Fruit fly (Drosophila melanogaster) whole organism, pupa: Measurements from ENCODE around the gene CG2200.
A peak's percentile ranks its signal among the peaks of the same experiment; 100 is the strongest.

Experiments
- CG10348 ChIP-seq: fragments of 200-800 bp; sonication (Bioruptor generic); IDR thresholded peaks from 2 replicates; pipeline ENCODE4 v1.3.6; 2022; ENCODE audit warnings: missing biosample characterization, missing genetic modification characterization
- CG12605 ChIP-seq: fragments of 200-800 bp; sonication (Bioruptor generic); IDR thresholded peaks from 2 replicates; pipeline ENCODE4 v1.3.6; 2022; ENCODE audit warnings: missing biosample characterization, missing genetic modification characterization
- CG13204 ChIP-seq: fragments of 200-800 bp; sonication (Bioruptor generic); optimal IDR thresholded peaks from 2 replicates; lab custom pipeline; 2018; ENCODE audit warnings: missing biosample characterization, mild to moderate bottlenecking, missing genetic modification characterization, moderate library complexity
- CG14655 ChIP-seq: fragments of 200-800 bp; sonication (Bioruptor generic); optimal IDR thresholded peaks from 3 replicates; lab custom pipeline; 2017; ENCODE audit warnings: mild to moderate bottlenecking, missing biosample characterization, missing genetic modification reagents, missing genetic modification characterization
- CG15710 ChIP-seq: fragments of 200-800 bp; sonication (Bioruptor generic); optimal IDR thresholded peaks from 2 replicates; lab custom pipeline; 2018; ENCODE audit warnings: missing biosample characterization, mild to moderate bottlenecking, missing genetic modification characterization, moderate library complexity
- CG17806 ChIP-seq: fragments of 200-800 bp; sonication (Bioruptor generic); optimal IDR thresholded peaks from 2 replicates; lab custom pipeline; 2018; ENCODE audit warnings: missing biosample characterization, mild to moderate bottlenecking, missing genetic modification characterization, moderate library complexity
- CG32121 ChIP-seq: fragments of 200-800 bp; sonication (Bioruptor generic); IDR thresholded peaks from 2 replicates; pipeline ENCODE4 v1.3.6; 2022; ENCODE audit warnings: missing biosample characterization, missing genetic modification characterization
- CG34367 ChIP-seq: fragments of 200-800 bp; sonication (Bioruptor generic); optimal IDR thresholded peaks from 2 replicates; lab custom pipeline; 2018; ENCODE audit warnings: missing biosample characterization, mild to moderate bottlenecking, missing genetic modification characterization
- CG4496 ChIP-seq: fragments of 200-800 bp; sonication (Bioruptor generic); IDR thresholded peaks from 3 replicates; pipeline ENCODE4 v1.3.6; 2022; ENCODE audit warnings: missing biosample characterization, missing genetic modification characterization
- CG8159 ChIP-seq: fragments of 200-800 bp; sonication (Bioruptor generic); optimal IDR thresholded peaks from 3 replicates; lab custom pipeline; 2018; ENCODE audit warnings: missing biosample characterization, mild to moderate bottlenecking, missing genetic modification characterization, moderate library complexity
- CG8301 ChIP-seq: fragments of 200-800 bp; sonication (Bioruptor generic); optimal IDR thresholded peaks from 2 replicates; lab custom pipeline; 2018; ENCODE audit warnings: missing biosample characterization, mild to moderate bottlenecking, missing genetic modification characterization
- CG9948 ChIP-seq: fragments of 200-800 bp; sonication (Bioruptor generic); optimal IDR thresholded peaks from 2 replicates; lab custom pipeline; 2018; ENCODE audit warnings: missing biosample characterization, mild to moderate bottlenecking, missing genetic modification characterization, moderate library complexity
- D1 ChIP-seq: fragments of 200-800 bp; sonication (Bioruptor generic); optimal IDR thresholded peaks from 2 replicates; lab custom pipeline; 2018; ENCODE audit warnings: missing biosample characterization, mild to moderate bottlenecking, missing genetic modification characterization, moderate library complexity
- EcR ChIP-seq: fragments of 200-800 bp; sonication (Bioruptor generic); optimal IDR thresholded peaks from 3 replicates; lab custom pipeline; 2019; ENCODE audit warnings: missing biosample characterization, missing genetic modification characterization, mild to moderate bottlenecking, moderate library complexity, missing genetic modification reagents
- Ets98B ChIP-seq: fragments of 200-800 bp; sonication (Bioruptor generic); IDR thresholded peaks from 2 replicates; pipeline ENCODE4 v1.3.6; 2022; ENCODE audit warnings: missing biosample characterization, missing genetic modification characterization
- Pif1A ChIP-seq: fragments of 200-800 bp; sonication (Bioruptor generic); optimal IDR thresholded peaks from 3 replicates; lab custom pipeline; 2016; ENCODE audit warnings: missing biosample characterization, missing genetic modification characterization
- Pif1B ChIP-seq: fragments of 200-800 bp; sonication (Bioruptor generic); optimal IDR thresholded peaks from 3 replicates; lab custom pipeline; 2016; ENCODE audit warnings: missing biosample characterization, missing genetic modification characterization
- Snoo ChIP-seq: fragments of 200-800 bp; sonication (Bioruptor generic); optimal IDR thresholded peaks from 3 replicates; lab custom pipeline; 2017; ENCODE audit warnings: missing biosample characterization, mild to moderate bottlenecking, missing genetic modification characterization, inconsistent platforms
- fd96Ca ChIP-seq: fragments of 200-800 bp; sonication (Bioruptor generic); IDR thresholded peaks from 3 replicates; pipeline ENCODE4 v1.3.6; 2022; ENCODE audit warnings: missing biosample characterization, missing genetic modification characterization
- gl ChIP-seq: fragments of 200-800 bp; sonication (Bioruptor generic); optimal IDR thresholded peaks from 2 replicates; lab custom pipeline; 2018; ENCODE audit warnings: missing biosample characterization, mild to moderate bottlenecking, missing genetic modification characterization
- rn ChIP-seq: fragments of 200-800 bp; sonication (Bioruptor generic); IDR thresholded peaks from 2 replicates; pipeline ENCODE4 v1.3.6; 2022; ENCODE audit warnings: missing biosample characterization, missing genetic modification characterization

CG2200 gene

DNA sequence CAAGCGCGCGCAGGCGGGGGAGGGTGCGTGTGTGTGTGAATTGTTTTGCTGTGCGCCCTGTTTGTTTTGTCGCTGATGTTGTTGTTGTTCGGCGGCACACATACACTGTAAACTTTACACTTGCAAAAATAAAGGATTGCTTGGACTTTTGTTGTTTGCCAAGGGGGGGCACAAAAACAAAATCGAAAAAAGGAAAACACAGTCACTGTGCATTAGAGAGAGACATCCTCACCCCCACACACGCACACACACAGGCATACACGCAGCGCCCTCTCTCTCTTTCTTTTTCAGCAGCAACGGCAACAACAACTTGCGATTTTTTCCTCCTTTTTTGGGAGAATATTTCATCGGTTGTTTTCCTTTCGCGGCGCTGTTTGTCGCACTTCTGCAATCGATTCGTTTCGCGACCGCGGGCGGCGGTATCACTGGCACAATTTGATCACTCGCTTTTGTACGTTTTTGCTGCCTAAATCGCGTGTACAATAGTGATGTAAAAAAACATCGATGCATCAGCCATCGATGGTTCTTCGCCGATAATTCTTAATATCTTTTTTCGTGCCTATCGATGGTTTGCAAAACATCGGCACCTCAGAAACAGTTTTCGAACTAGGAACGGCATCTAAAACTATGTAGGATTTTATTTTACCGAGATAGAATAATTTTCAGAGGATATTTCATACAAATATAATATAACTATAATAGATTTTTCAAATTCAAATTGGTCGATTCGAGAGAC lies 4.0 kb upstream of the CG2200 start, which contains the start of gene hep:
TSS of gene hep (minus strand) at position 515 of the 736 bp plus-strand sequence.
- TF ChIP-seq fd96Ca (GFP tag; lab: Robert Waterston, UW) (0 out of 3 replicates have a peak, but pooled peaks have one; percentile 13), CG4496 (GFP tag; lab: Robert Waterston, UW) (no peak), gl (tag; lab: Kevin White, UChicago) (no peak), CG17806 (no peak), CG15710 (tag; lab: Kevin White, UChicago) (no peak), CG8301 (tag; lab: Kevin White, UChicago) (peak; percentile 30), D1 (tag; lab: Kevin White, UChicago) (no peak), Ets98B (no peak), Pif1B (GFP tag; lab: Kevin White, UChicago) (no peak), rn (GFP tag; lab: Robert Waterston, UW) (no peak), CG8159 (tag; lab: Kevin White, UChicago) (peak; percentile 12), CG9948 (tag; lab: Kevin White, UChicago) (no peak), CG12605 (GFP tag; lab: Robert Waterston, UW) (no peak), CG32121 (GFP tag; lab: Robert Waterston, UW) (0 out of 2 replicates have a peak, but pooled peaks have one; percentile 42), Pif1A (GFP tag; lab: Kevin White, UChicago) (no peak), CG13204 (GFP tag; lab: Kevin White, UChicago) (no peak), CG34367 (tag; lab: Kevin White, UChicago) (no peak), CG10348 (GFP tag; lab: Robert Waterston, UW) (no peak), EcR (GFP tag; lab: Kevin White, UChicago) (no peak), Snoo (tag; lab: Kevin White, UChicago) (no peak), CG14655 (GFP tag; lab: Kevin White, UChicago) (no peak)

dm6 chrX:13090656-13091261 lies 3.3 kb upstream of the CG2200 start, which contains the start of gene lic:
lic (plus strand) TSS chrX:13091145.
- TF ChIP-seq D1 (tag; lab: Kevin White, UChicago) (no peak), fd96Ca (GFP tag; lab: Robert Waterston, UW) (no peak), Ets98B (no peak), CG10348 (GFP tag; lab: Robert Waterston, UW) (no peak), rn (GFP tag; lab: Robert Waterston, UW) (no peak), CG34367 (tag; lab: Kevin White, UChicago) (no peak), gl (tag; lab: Kevin White, UChicago) (no peak)

DNA sequence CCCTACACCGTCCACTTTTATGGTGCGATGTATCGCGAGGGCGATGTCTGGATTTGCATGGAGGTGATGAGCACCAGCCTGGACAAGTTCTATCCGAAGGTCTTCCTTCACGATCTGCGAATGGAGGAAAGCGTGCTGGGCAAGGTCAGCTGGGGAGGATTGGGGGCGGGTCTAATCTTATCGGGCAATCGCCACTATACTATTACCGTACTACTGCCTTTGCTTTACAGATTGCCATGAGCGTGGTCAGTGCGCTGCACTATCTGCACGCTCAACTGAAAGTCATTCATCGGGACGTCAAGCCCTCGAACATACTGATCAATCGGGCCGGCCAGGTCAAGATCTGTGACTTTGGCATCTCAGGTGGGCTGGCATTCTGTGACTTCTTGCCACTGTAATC lies 2.2 kb upstream of the CG2200 start:
- no peak for TF ChIP-seq CG14655 (GFP tag; lab: Kevin White, UChicago)
- TF ChIP-seq D1 (tag; lab: Kevin White, UChicago) = no peak
- no peak for TF ChIP-seq CG15710 (tag; lab: Kevin White, UChicago)
- no peak for TF ChIP-seq CG12605 (GFP tag; lab: Robert Waterston, UW)
- no peak for TF ChIP-seq CG4496 (GFP tag; lab: Robert Waterston, UW)
- no peak for TF ChIP-seq CG13204 (GFP tag; lab: Kevin White, UChicago)
- no peak for TF ChIP-seq EcR (GFP tag; lab: Kevin White, UChicago)
- no peak for TF ChIP-seq CG34367 (tag; lab: Kevin White, UChicago)
- no peak for TF ChIP-seq CG8301 (tag; lab: Kevin White, UChicago)
- no peak for TF ChIP-seq Pif1A (GFP tag; lab: Kevin White, UChicago)
- no peak for TF ChIP-seq CG8159 (tag; lab: Kevin White, UChicago)
- TF ChIP-seq CG17806 = no peak
- TF ChIP-seq gl (tag; lab: Kevin White, UChicago) = no peak
- TF ChIP-seq Snoo (tag; lab: Kevin White, UChicago) = no peak
- no peak for TF ChIP-seq CG9948 (tag; lab: Kevin White, UChicago)

DNA sequence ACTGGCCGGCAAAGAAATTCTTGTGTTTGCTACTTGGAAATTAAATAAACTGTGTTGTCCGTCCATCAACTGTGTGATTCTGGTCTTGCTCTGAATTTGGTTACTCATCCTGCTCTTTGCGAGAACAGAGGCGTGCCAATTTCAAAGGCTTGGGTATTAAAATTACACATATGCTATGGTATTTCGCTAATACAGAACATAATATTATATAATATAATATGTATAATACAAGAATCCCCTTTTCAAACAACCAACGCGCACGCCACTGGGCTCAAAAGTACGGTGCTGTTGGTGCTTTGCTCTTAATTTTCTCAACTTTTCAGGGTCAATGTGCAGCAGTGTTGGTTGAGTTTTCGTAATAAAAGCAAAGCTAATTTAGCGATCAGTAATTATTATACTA lies 5.8 kb downstream of the CG2200 start:
- TF ChIP-seq CG12605 (GFP tag; lab: Robert Waterston, UW) (peak; percentile 37; the same call in 1 of the 2 replicates), CG17806 (peak; percentile 43), rn (GFP tag; lab: Robert Waterston, UW) (peak; percentile 38; the same call in 1 of the 2 replicates), CG8301 (tag; lab: Kevin White, UChicago) (peak; percentile 47), Snoo (tag; lab: Kevin White, UChicago) (peak; percentile 73), CG9948 (tag; lab: Kevin White, UChicago) (peak; percentile 52), gl (tag; lab: Kevin White, UChicago) (no peak), CG32121 (GFP tag; lab: Robert Waterston, UW) (peak; percentile 76; the same call in 1 of the 2 replicates), CG10348 (GFP tag; lab: Robert Waterston, UW) (0 out of 2 replicates have a peak, but pooled peaks have one; percentile 33), CG4496 (GFP tag; lab: Robert Waterston, UW) (peak; percentile 90), Pif1B (GFP tag; lab: Kevin White, UChicago) (peak; percentile 59), CG8159 (tag; lab: Kevin White, UChicago) (peak; percentile 28), Pif1A (GFP tag; lab: Kevin White, UChicago) (peak; percentile 44), Ets98B (peak; percentile 76), CG34367 (tag; lab: Kevin White, UChicago) (peak; percentile 29), EcR (GFP tag; lab: Kevin White, UChicago) (no peak), fd96Ca (GFP tag; lab: Robert Waterston, UW) (peak; percentile 81), CG15710 (tag; lab: Kevin White, UChicago) (peak; percentile 55), D1 (tag; lab: Kevin White, UChicago) (no peak), CG14655 (GFP tag; lab: Kevin White, UChicago) (no peak), CG13204 (GFP tag; lab: Kevin White, UChicago) (no peak)
- TF ChIP-seq, all 21 proteins: peak for 16
